Worm (Caenorhabditis elegans): ENCODE measurements around the gene T09F5.10.
A peak's percentile ranks its signal among the peaks of the same experiment; 100 is the strongest.

Gene T09F5.10

ce11 chrV:15179757-15180156 is at the start of gene T09F5.10:
TSS of gene T09F5.10 (plus strand) at chrV:15180057.
- TF ChIP-seq daf-19 (GFP tag; conservative IDR thresholded peaks at IDR 0.05) (no peak), R02D3.7 (tag; optimal IDR thresholded peaks at IDR 0.05) (no peak), daf-12 (tag; optimal IDR thresholded peaks at IDR 0.05) (no peak), lin-29 (GFP tag; IDR thresholded peaks at IDR 0.05) (no peak), php-3 (GFP tag; IDR thresholded peaks at IDR 0.05) (no peak)

- TF ChIP-seq dve-1 (tag; optimal IDR thresholded peaks at IDR 0.05; ENCODE audit: insufficient read depth): no peak
- no peak for TF ChIP-seq madf-5 (GFP tag; IDR thresholded peaks at IDR 0.05)
- TF ChIP-seq attf-4 (tag; optimal IDR thresholded peaks at IDR 0.05): no peak
- no peak for TF ChIP-seq F10B5.3 (tag; optimal IDR thresholded peaks at IDR 0.05)
- no peak for TF ChIP-seq saeg-2 (GFP tag; IDR thresholded peaks at IDR 0.05)
- no peak for TF ChIP-seq lin-29 (GFP tag; IDR thresholded peaks at IDR 0.05)
These were observed 47.4 kb upstream of the T09F5.10 start, which contains the start of gene str-171 for ce11 chrV:15132423-15132822. TSS of gene str-171 (minus strand) at chrV:15132523.

- TF ChIP-seq zfp-3 (GFP tag; conservative IDR thresholded peaks at IDR 0.05) (no peak), lin-13 (GFP tag; optimal IDR thresholded peaks at IDR 0.05) (no peak), nhr-6 (tag; optimal IDR thresholded peaks at IDR 0.05) (peak; percentile 8), ceh-20 (GFP tag; IDR thresholded peaks at IDR 0.05) (no peak), F10B5.3 (tag; optimal IDR thresholded peaks at IDR 0.05) (no peak), daf-16 (GFP tag; optimal IDR thresholded peaks at IDR 0.05) (no peak), daf-16 (tag; optimal IDR thresholded peaks at IDR 0.05) (peak; percentile 25), dmd-6 (GFP tag; IDR thresholded peaks at IDR 0.05) (peak; percentile 16; the same call in 1 of the 2 replicates), nhr-28 (tag; optimal IDR thresholded peaks at IDR 0.05) (peak; percentile 36)
These were observed 46.0 kb upstream of the T09F5.10 start for ce11 chrV:15133812-15134211.

DNA sequence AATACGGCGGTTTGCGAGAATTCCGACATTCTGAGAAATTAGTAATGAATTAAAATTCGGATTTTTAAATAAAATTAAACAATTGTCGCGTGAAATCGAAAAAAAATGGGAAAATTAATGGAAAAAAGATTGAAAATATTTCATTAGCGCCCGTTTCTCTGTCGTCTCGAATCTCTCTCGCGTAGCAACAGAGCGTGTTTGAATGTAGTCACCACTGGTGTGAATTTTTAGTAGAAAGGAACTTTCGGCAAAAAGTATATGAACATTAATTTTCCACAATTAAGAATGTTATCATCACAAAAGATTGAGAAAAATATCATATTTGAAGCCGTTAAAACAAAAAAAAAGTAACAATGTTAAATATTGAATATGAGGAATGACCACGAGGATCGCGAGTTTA is 43.1 kb upstream of the T09F5.10 start, which contains the start of gene aipl-1:
Gene aipl-1 (minus strand): TSS at position 30 of the 400 bp plus-strand sequence.
- TF ChIP-seq pha-4 (GFP tag; IDR thresholded peaks at IDR 0.05): no peak
- peak; percentile 47 for TF ChIP-seq pha-4 (tag; optimal IDR thresholded peaks at IDR 0.05)
- TF ChIP-seq aly-2 (tag; optimal IDR thresholded peaks at IDR 0.05): no peak
- TF ChIP-seq snpc-1.2 (GFP tag; IDR thresholded peaks at IDR 0.05): no peak
- no peak for TF ChIP-seq zip-2 (tag; optimal IDR thresholded peaks at IDR 0.05)
- no peak for TF ChIP-seq set-16 (GFP tag; IDR thresholded peaks at IDR 0.05)
- no peak for TF ChIP-seq zfp-3 (GFP tag; conservative IDR thresholded peaks at IDR 0.05)
- no peak for TF ChIP-seq pqm-1 (tag; optimal IDR thresholded peaks at IDR 0.05)
- TF ChIP-seq spr-1 (tag; optimal IDR thresholded peaks at IDR 0.05): no peak
- no peak for TF ChIP-seq fos-1 (tag; optimal IDR thresholded peaks at IDR 0.05)
- no peak for TF ChIP-seq ces-1 (GFP tag; optimal IDR thresholded peaks at IDR 0.05)
- no peak for TF ChIP-seq ceh-28 (tag; optimal IDR thresholded peaks at IDR 0.05)
- TF ChIP-seq Y48G9A.11 (GFP tag; IDR thresholded peaks at IDR 0.05): no peak
- TF ChIP-seq dve-1 (tag; optimal IDR thresholded peaks at IDR 0.05; ENCODE audit: insufficient read depth): peak; percentile 55
- TF ChIP-seq lin-38 (GFP tag; IDR thresholded peaks at IDR 0.05): peak; percentile 95
- no peak for TF ChIP-seq ztf-11 (tag; optimal IDR thresholded peaks at IDR 0.05)
- TF ChIP-seq lin-15B (tag; optimal IDR thresholded peaks at IDR 0.05): peak; percentile 46
- no peak for TF ChIP-seq ztf-7 (tag; optimal IDR thresholded peaks at IDR 0.05)
- TF ChIP-seq spr-3 (GFP tag; optimal IDR thresholded peaks at IDR 0.05): no peak
- no peak for TF ChIP-seq daf-8 (GFP tag; IDR thresholded peaks at IDR 0.05)
- TF ChIP-seq mxl-2 (GFP tag; conservative IDR thresholded peaks at IDR 0.05): no peak
- TF ChIP-seq lir-3 (tag; optimal IDR thresholded peaks at IDR 0.05): no peak
- TF ChIP-seq madf-5 (GFP tag; IDR thresholded peaks at IDR 0.05): no peak
- no peak for TF ChIP-seq tra-1 (GFP tag; IDR thresholded peaks at IDR 0.05)
- TF ChIP-seq attf-4 (tag; optimal IDR thresholded peaks at IDR 0.05): no peak
- no peak for TF ChIP-seq cey-2 (tag; optimal IDR thresholded peaks at IDR 0.05; ENCODE audit: borderline replicate concordance, insufficient read depth)
- TF ChIP-seq gei-8 (GFP tag; optimal IDR thresholded peaks at IDR 0.05): no peak
- no peak for TF ChIP-seq ctbp-1 (GFP tag; IDR thresholded peaks at IDR 0.05)
- TF ChIP-seq mdl-1 (tag; optimal IDR thresholded peaks at IDR 0.05): peak in 1 of 2 experiments; percentile 21
- no peak for TF ChIP-seq ceh-44 (GFP tag; IDR thresholded peaks at IDR 0.05)
- TF ChIP-seq sdz-12 (GFP tag; optimal IDR thresholded peaks at IDR 0.05): no peak
- no peak for TF ChIP-seq nhr-10 (tag; optimal IDR thresholded peaks at IDR 0.05)
- TF ChIP-seq skn-1 (tag; optimal IDR thresholded peaks at IDR 0.05): no peak
